Worm (Caenorhabditis elegans): ENCODE results near the gene ZC262.2.

ce11 chrIII:8300860-8301396, 30.9 kb upstream of the ZC262.2 start:
- TF ChIP-seq hnd-1 (tag; optimal IDR thresholded peaks at IDR 0.05) (no peak), ama-1 (optimal IDR thresholded peaks at IDR 0.05) (no peak), tbx-11 (GFP tag; IDR thresholded peaks at IDR 0.05) (no peak), scrt-1 (GFP tag; IDR thresholded peaks at IDR 0.05) (no peak), B0310.2 (tag; optimal IDR thresholded peaks at IDR 0.05) (no peak), pes-1 (GFP tag; IDR thresholded peaks at IDR 0.05) (no peak), F13C5.2 (tag; optimal IDR thresholded peaks at IDR 0.05) (no peak), flt-1 (GFP tag; IDR thresholded peaks at IDR 0.05) (no peak), ceh-13 (GFP tag; optimal IDR thresholded peaks at IDR 0.05) (no peak), ceh-36 (tag; optimal IDR thresholded peaks at IDR 0.05) (no peak)

Measured in whole organism, early embryonic.